Fruit fly (Drosophila melanogaster): ENCODE measurements around the gene eRF1.
A peak's percentile ranks its signal among the peaks of the same experiment; 100 is the strongest.

The eRF1 gene

dm6 chr3L:20397770-20398169, 49.6 kb downstream of the eRF1 start (continued):
- TF ChIP-seq dmrt11E (tag; optimal IDR thresholded peaks at IDR 0.05) (no peak), HLH4C (GFP tag; IDR thresholded peaks at IDR 0.05; ENCODE audit: partially characterized antibody) (no peak), CG11456 (GFP tag; IDR thresholded peaks at IDR 0.05) (no peak), Hsf (GFP tag; optimal IDR thresholded peaks at IDR 0.05) (no peak), Camta (GFP tag; optimal IDR thresholded peaks at IDR 0.05) (no peak), chm (GFP tag; IDR thresholded peaks at IDR 0.05) (peak; percentile 31; the same call in 1 of the 2 replicates), CG7745 (tag; optimal IDR thresholded peaks at IDR 0.05) (no peak), CG9727 (GFP tag; optimal IDR thresholded peaks at IDR 0.05) (no peak), CG14710 (tag; optimal IDR thresholded peaks at IDR 0.05) (no peak), CG16863 (GFP tag; optimal IDR thresholded peaks at IDR 0.05) (no peak), MESR4 (GFP tag; optimal IDR thresholded peaks at IDR 0.05) (no peak), caup (GFP tag; optimal IDR thresholded peaks at IDR 0.05; ENCODE audit: severe bottlenecking) (no peak), trh (GFP tag; optimal IDR thresholded peaks at IDR 0.05) (no peak), pnt (GFP tag; optimal IDR thresholded peaks at IDR 0.05) (no peak), bigmax (GFP tag; optimal IDR thresholded peaks at IDR 0.05) (no peak), sob (GFP tag; IDR thresholded peaks at IDR 0.05) (no peak), CG12299 (tag; optimal IDR thresholded peaks at IDR 0.05) (no peak), ken (GFP tag; IDR thresholded peaks at IDR 0.05) (no peak), pan (optimal IDR thresholded peaks at IDR 0.05) (no peak), pan (GFP tag; optimal IDR thresholded peaks at IDR 0.05 in 1 of 2, IDR thresholded peaks at IDR 0.05 in 1 of 2) (no peak), E2f2 (GFP tag; IDR thresholded peaks at IDR 0.05) (no peak), Tbp (GFP tag; optimal IDR thresholded peaks at IDR 0.05) (no peak), ind (GFP tag; optimal IDR thresholded peaks at IDR 0.05) (no peak), tna (GFP tag; IDR thresholded peaks at IDR 0.05; ENCODE audit: partially characterized antibody) (0 out of 2 replicates have a peak, but pooled peaks have one; percentile 30), Trl (optimal IDR thresholded peaks at IDR 0.05) (peak in 1 of 2 experiments; percentile 18), Trl (GFP tag; optimal IDR thresholded peaks at IDR 0.05) (no peak), CG7372 (GFP tag; IDR thresholded peaks at IDR 0.05) (no peak), CG2129 (GFP tag; IDR thresholded peaks at IDR 0.05; ENCODE audit: partially characterized antibody) (no peak), Hmx (GFP tag; optimal IDR thresholded peaks at IDR 0.05) (no peak), grau (tag; optimal IDR thresholded peaks at IDR 0.05) (no peak), onecut (GFP tag; IDR thresholded peaks at IDR 0.05) (peak; percentile 24), pum (GFP tag; optimal IDR thresholded peaks at IDR 0.05) (no peak), rib (GFP tag; IDR thresholded peaks at IDR 0.05) (peak; percentile 58; the same call in 1 of the 2 replicates), zfh2 (GFP tag; optimal IDR thresholded peaks at IDR 0.05) (no peak), Med (GFP tag) (peak; percentile 48), ara (GFP tag; IDR thresholded peaks at IDR 0.05) (no peak), toy (GFP tag; IDR thresholded peaks at IDR 0.05) (no peak), pita (GFP tag; optimal IDR thresholded peaks at IDR 0.05) (no peak), E2f1 (GFP tag; IDR thresholded peaks at IDR 0.05) (peak; percentile 20; the same call in 1 of the 2 replicates), CG8281 (tag; optimal IDR thresholded peaks at IDR 0.05) (no peak), hkb (optimal IDR thresholded peaks at IDR 0.05) (no peak), hkb (GFP tag; IDR thresholded peaks at IDR 0.05) (0 out of 2 replicates have a peak, but pooled peaks have one; percentile 18), Lim3 (GFP tag; IDR thresholded peaks at IDR 0.05) (no peak), pb (GFP tag; optimal IDR thresholded peaks at IDR 0.05) (no peak), CG15696 (tag; optimal IDR thresholded peaks at IDR 0.05) (no peak), bab2 (GFP tag; optimal IDR thresholded peaks at IDR 0.05) (no peak), pros (GFP tag; optimal IDR thresholded peaks at IDR 0.05) (peak; percentile 17), exex (tag; optimal IDR thresholded peaks at IDR 0.05) (no peak), chinmo (GFP tag; IDR thresholded peaks at IDR 0.05; ENCODE audit: partially characterized antibody) (peak; percentile 94; the same call in 2 of the 4 replicates), sna (GFP tag; IDR thresholded peaks at IDR 0.05; ENCODE audit: partially characterized antibody) (0 out of 2 replicates have a peak, but pooled peaks have one; percentile 37), Drgx (GFP tag; IDR thresholded peaks at IDR 0.05) (no peak), CG8388 (GFP tag; optimal IDR thresholded peaks at IDR 0.05) (no peak)

All from whole organism, embryonic.